Fruit fly (Drosophila melanogaster) whole organism, embryonic: ENCODE results near the gene CG18662.

Experiments
- Atf3 ChIP-seq: fragments of 200-800 bp; sonication (Bioruptor generic); optimal IDR thresholded peaks from 3 replicates; lab custom pipeline; 2016; ENCODE audit warnings: missing biosample characterization, missing genetic modification characterization
- Bgb ChIP-seq: fragments of 200-800 bp; sonication (Bioruptor generic); IDR thresholded peaks from 2 replicates; pipeline ENCODE4 v1.3.6; 2022; ENCODE audit warnings: missing biosample characterization, missing genetic modification characterization; ENCODE audit not compliant: partially characterized antibody
- CG11504 ChIP-seq: fragments of 200-800 bp; sonication (Bioruptor generic); optimal IDR thresholded peaks from 3 replicates; lab custom pipeline; 2019; ENCODE audit warnings: missing biosample characterization, mild to moderate bottlenecking, missing genetic modification characterization, moderate library complexity
- CG12299 ChIP-seq: fragments of 200-800 bp; sonication (Bioruptor generic); optimal IDR thresholded peaks from 2 replicates; lab custom pipeline; 2018; ENCODE audit warnings: missing biosample characterization, mild to moderate bottlenecking, missing genetic modification characterization
- CG12659 ChIP-seq: fragments of 200-800 bp; sonication (Bioruptor generic); optimal IDR thresholded peaks from 3 replicates; lab custom pipeline; 2017; ENCODE audit warnings: mild to moderate bottlenecking, missing biosample characterization, missing genetic modification reagents, missing genetic modification characterization
- CG13296 ChIP-seq: fragments of 200-800 bp; sonication (Bioruptor generic); optimal IDR thresholded peaks from 3 replicates; lab custom pipeline; 2018; ENCODE audit warnings: missing biosample characterization, mild to moderate bottlenecking, missing genetic modification characterization
- CG18011 ChIP-seq: fragments of 200-800 bp; sonication (Bioruptor generic); optimal IDR thresholded peaks from 2 replicates; lab custom pipeline; 2017; ENCODE audit warnings: missing biosample characterization, missing genetic modification characterization, mild to moderate bottlenecking, moderate library complexity, missing genotype
- CG18476 ChIP-seq: fragments of 200-800 bp; sonication (Bioruptor generic); optimal IDR thresholded peaks from 2 replicates; lab custom pipeline; 2016; ENCODE audit warnings: missing biosample characterization, mild to moderate bottlenecking, missing genetic modification characterization
- CG18619 ChIP-seq: fragments of 200-800 bp; sonication (Bioruptor generic); optimal IDR thresholded peaks from 3 replicates; lab custom pipeline; 2017; ENCODE audit warnings: missing biosample characterization, mild to moderate bottlenecking, missing genetic modification characterization
- CG2120 ChIP-seq: fragments of 200-800 bp; sonication (Bioruptor generic); optimal IDR thresholded peaks from 3 replicates; lab custom pipeline; 2016; ENCODE audit warnings: missing biosample characterization, missing genetic modification characterization
- CG2678 ChIP-seq: fragments of 200-800 bp; sonication (Bioruptor generic); optimal IDR thresholded peaks from 3 replicates; lab custom pipeline; 2019; ENCODE audit warnings: missing biosample characterization, mild to moderate bottlenecking, missing genetic modification characterization, moderate library complexity
- CG2712 ChIP-seq: fragments of 200-800 bp; optimal IDR thresholded peaks from 3 replicates; lab custom pipeline; 2019; ENCODE audit warnings: missing biosample characterization, mild to moderate bottlenecking, missing genetic modification characterization, moderate library complexity
- CG3281 ChIP-seq: fragments of 200-800 bp; sonication (Bioruptor generic); optimal IDR thresholded peaks from 3 replicates; lab custom pipeline; 2017; ENCODE audit warnings: missing biosample characterization, mild to moderate bottlenecking, missing genetic modification characterization
- CG6689 ChIP-seq: fragments of 200-800 bp; sonication (Bioruptor generic); IDR thresholded peaks from 2 replicates; pipeline ENCODE4 v1.3.6; 2022; ENCODE audit warnings: missing biosample characterization, missing genetic modification characterization
- CG6854 ChIP-seq: fragments of 200-800 bp; sonication (Bioruptor generic); optimal IDR thresholded peaks from 3 replicates; lab custom pipeline; 2017; ENCODE audit warnings: missing biosample characterization, mild to moderate bottlenecking, missing genetic modification characterization
- CG8388 ChIP-seq: fragments of 200-800 bp; sonication (Bioruptor generic); optimal IDR thresholded peaks from 2 replicates; lab custom pipeline; 2019; ENCODE audit warnings: missing biosample characterization, mild to moderate bottlenecking, missing genetic modification characterization, moderate library complexity
- CTCF ChIP-seq: fragments of 200-800 bp; sonication (Bioruptor generic); optimal IDR thresholded peaks from 2 replicates; lab custom pipeline; 2017; ENCODE audit warnings: missing biosample characterization, mild to moderate bottlenecking, missing genetic modification characterization, moderate library complexity
- Chrac-16 ChIP-seq: fragments of 200-800 bp; sonication (Bioruptor generic); optimal IDR thresholded peaks from 3 replicates; lab custom pipeline; 2016; ENCODE audit warnings: missing biosample characterization, missing genetic modification characterization
- Dfd ChIP-seq, 2 experiments: fragments of >200 bp; optimal IDR thresholded peaks; 2 replicates each; lab custom pipeline; 2017; ENCODE audit warnings: missing biosample characterization in 2 of 2, missing genetic modification characterization in 2 of 2
- Doc3 ChIP-seq: fragments of 200-800 bp; sonication (Bioruptor generic); IDR thresholded peaks from 3 replicates; pipeline ENCODE4 v1.3.6; 2022; ENCODE audit warnings: missing biosample characterization, missing genetic modification characterization; ENCODE audit not compliant: partially characterized antibody
- Ets65A ChIP-seq: fragments of 200-800 bp; sonication (Bioruptor generic); peaks from one replicate; lab custom pipeline; 2016; ENCODE audit warnings: missing biosample characterization, missing genetic modification characterization
- HLH3B ChIP-seq: fragments of 200-800 bp; sonication (Bioruptor generic); IDR thresholded peaks from 2 replicates; pipeline ENCODE4 v1.3.6; 2022; ENCODE audit warnings: missing biosample characterization, missing genetic modification characterization
- Hr3 ChIP-seq: fragments of 200-800 bp; sonication (Bioruptor generic); optimal IDR thresholded peaks from 3 replicates; lab custom pipeline; 2016; ENCODE audit warnings: missing biosample characterization, missing genetic modification characterization
- Max ChIP-seq: fragments of 200-800 bp; sonication (Bioruptor generic); optimal IDR thresholded peaks from 2 replicates; lab custom pipeline; 2016; ENCODE audit warnings: missing biosample characterization, mild to moderate bottlenecking, missing genetic modification characterization
- Oli ChIP-seq: fragments of 200-800 bp; sonication (Bioruptor generic); optimal IDR thresholded peaks from 2 replicates; lab custom pipeline; 2018; ENCODE audit warnings: missing biosample characterization, mild to moderate bottlenecking, missing genetic modification characterization, moderate library complexity
- Scr ChIP-seq: fragments of 200-800 bp; sonication (Bioruptor generic); IDR thresholded peaks from 2 replicates; pipeline ENCODE4 v1.3.6; 2022; ENCODE audit warnings: missing biosample characterization, missing genetic modification characterization; ENCODE audit not compliant: partially characterized antibody
- TFAM ChIP-seq: fragments of 200-800 bp; sonication (Bioruptor generic); optimal IDR thresholded peaks from 2 replicates; lab custom pipeline; 2017; ENCODE audit warnings: missing biosample characterization, missing genetic modification characterization, inconsistent platforms
- Taf1 ChIP-seq: fragments of 200-800 bp; sonication (Bioruptor generic); IDR thresholded peaks from 2 replicates; pipeline ENCODE4 v1.3.6; 2022; ENCODE audit warnings: missing biosample characterization, missing genetic modification characterization
- br ChIP-seq: fragments of >200 bp; optimal IDR thresholded peaks from 2 replicates; lab custom pipeline; 2017
- bsh ChIP-seq, 2 experiments: fragments of 200-800 bp; sonication (Bioruptor generic); optimal IDR thresholded peaks; 2 replicates each; lab custom pipeline; 2017 to 2018; ENCODE audit warnings: mild to moderate bottlenecking in 2 of 2, missing biosample characterization in 2 of 2, missing genetic modification characterization in 2 of 2, moderate library complexity in 1 of 2
- chinmo ChIP-seq: fragments of 200-800 bp; sonication (Bioruptor generic); IDR thresholded peaks from 4 replicates; pipeline ENCODE4 v1.3.6; 2022; ENCODE audit warnings: missing biosample characterization, missing genetic modification characterization; ENCODE audit not compliant: partially characterized antibody
- chm ChIP-seq: fragments of 200-800 bp; sonication (Bioruptor generic); IDR thresholded peaks from 2 replicates; pipeline ENCODE4 v1.3.6; 2022; ENCODE audit warnings: missing biosample characterization, missing genetic modification characterization
- crol ChIP-seq: fragments of 200-800 bp; sonication (Bioruptor generic); IDR thresholded peaks from 2 replicates; pipeline ENCODE4 v1.3.6; 2022; ENCODE audit warnings: missing biosample characterization, missing genetic modification characterization
- dati ChIP-seq: fragments of 200-800 bp; sonication (Bioruptor generic); IDR thresholded peaks from 2 replicates; pipeline ENCODE4 v1.3.6; 2022; ENCODE audit warnings: missing biosample characterization, missing genetic modification characterization
- eve ChIP-seq, 2 experiments: fragments of >200 bp; optimal IDR thresholded peaks; 2 replicates each; lab custom pipeline; 2017; ENCODE audit warnings: missing biosample characterization in 2 of 2, missing genetic modification characterization in 2 of 2
- exex ChIP-seq: fragments of 200-800 bp; sonication (Bioruptor generic); optimal IDR thresholded peaks from 4 replicates; lab custom pipeline; 2018; ENCODE audit warnings: missing biosample characterization, mild to moderate bottlenecking, missing genetic modification characterization, moderate library complexity
- gsb ChIP-seq: fragments of 200-800 bp; sonication (Bioruptor generic); IDR thresholded peaks from 2 replicates; pipeline ENCODE4 v1.3.6; 2022; ENCODE audit warnings: missing biosample characterization, missing genetic modification characterization
- h ChIP-seq: fragments of >200 bp; optimal IDR thresholded peaks from 2 replicates; lab custom pipeline; 2017
- hbn ChIP-seq: fragments of 200-800 bp; sonication (Bioruptor generic); IDR thresholded peaks from 2 replicates; pipeline ENCODE4 v1.3.6; 2022; ENCODE audit warnings: missing biosample characterization, missing genetic modification characterization; ENCODE audit not compliant: partially characterized antibody
- jumu ChIP-seq: fragments of 200-800 bp; sonication (Bioruptor generic); optimal IDR thresholded peaks from 3 replicates; lab custom pipeline; 2016; ENCODE audit warnings: missing biosample characterization, missing genetic modification characterization
- kay ChIP-seq: fragments of 200-800 bp; sonication (Bioruptor generic); optimal IDR thresholded peaks from 2 replicates; lab custom pipeline; 2016; ENCODE audit warnings: missing biosample characterization, missing genetic modification characterization
- luna ChIP-seq: fragments of 200-800 bp; sonication (Bioruptor generic); optimal IDR thresholded peaks from 2 replicates; lab custom pipeline; 2016; ENCODE audit warnings: missing biosample characterization, missing genetic modification characterization
- peb ChIP-seq: fragments of 200-800 bp; sonication (Bioruptor generic); IDR thresholded peaks from 2 replicates; pipeline ENCODE4 v1.3.6; 2022; ENCODE audit warnings: missing biosample characterization, missing genetic modification characterization
- pfk ChIP-seq: fragments of 200-800 bp; sonication (Bioruptor generic); optimal IDR thresholded peaks from 2 replicates; lab custom pipeline; 2018; ENCODE audit warnings: missing biosample characterization, mild to moderate bottlenecking, missing genetic modification characterization, moderate library complexity
- ranshi ChIP-seq: fragments of 200-800 bp; sonication (Bioruptor generic); IDR thresholded peaks from 2 replicates; pipeline ENCODE4 v1.3.6; 2022; ENCODE audit warnings: missing biosample characterization, missing genetic modification characterization
- shn ChIP-seq: fragments of 200-800 bp; sonication (Bioruptor generic); optimal IDR thresholded peaks from 3 replicates; lab custom pipeline; 2016; ENCODE audit warnings: missing biosample characterization, missing genetic modification characterization
- slp2 ChIP-seq: fragments of 200-800 bp; sonication (Bioruptor generic); optimal IDR thresholded peaks from 2 replicates; lab custom pipeline; 2016; ENCODE audit warnings: missing biosample characterization, missing genetic modification characterization
- sr ChIP-seq: fragments of 200-800 bp; sonication (Bioruptor generic); IDR thresholded peaks from 3 replicates; pipeline ENCODE4 v1.3.6; 2022; ENCODE audit warnings: missing biosample characterization, missing genetic modification characterization
- unc-4 ChIP-seq: fragments of 200-800 bp; sonication (Bioruptor generic); IDR thresholded peaks from 2 replicates; pipeline ENCODE4 v1.3.6; 2022; ENCODE audit warnings: missing biosample characterization, missing genetic modification characterization; ENCODE audit not compliant: partially characterized antibody
- unpg ChIP-seq: fragments of 200-800 bp; sonication (Bioruptor generic); optimal IDR thresholded peaks from 3 replicates; lab custom pipeline; 2018; ENCODE audit warnings: missing biosample characterization, mild to moderate bottlenecking, missing genetic modification characterization, moderate library complexity

CG18662 gene

dm6 chr2L:8984614-8985318 is 4.3 kb downstream of the CG18662 start, which contains the start of gene CG13101 (continued):
- TF ChIP-seq dati (GFP tag; lab: Robert Waterston, UW) (peak; percentile 61; the same call in 1 of the 2 replicates), Oli (peak; percentile 92), CG13296 (GFP tag; lab: Kevin White, UChicago) (peak; percentile 93), luna (GFP tag; lab: Kevin White, UChicago) (peak; percentile 4), pfk (GFP tag; lab: Kevin White, UChicago) (no peak), TFAM (GFP tag; lab: Kevin White, UChicago) (peak; percentile 68), CG2678 (tag; lab: Kevin White, UChicago) (peak; percentile 96), unc-4 (GFP tag; lab: Robert Waterston, UW) (no peak), bsh (GFP tag; optimal IDR thresholded peaks at IDR 0.05; lab: Kevin White, UChicago) (peak; percentile 81 to 96), gsb (peak; percentile 89), crol (GFP tag; lab: Robert Waterston, UW) (peak; percentile 72), unpg (GFP tag; lab: Kevin White, UChicago) (peak; percentile 97), CG12299 (tag; lab: Kevin White, UChicago) (peak; percentile 88), Doc3 (no peak), Scr (GFP tag; lab: Robert Waterston, UW) (no peak), Max (peak; percentile 85), CG18619 (GFP tag; lab: Kevin White, UChicago) (peak; percentile 87), kay (peak; percentile 77), CG8388 (GFP tag; lab: Kevin White, UChicago) (peak; percentile 94), CTCF (GFP tag; lab: Kevin White, UChicago) (peak; percentile 50), CG18011 (GFP tag; lab: Kevin White, UChicago) (peak; percentile 63), Chrac-16 (GFP tag; lab: Kevin White, UChicago) (peak; percentile 89), hbn (GFP tag; lab: Robert Waterston, UW) (no peak), slp2 (peak; percentile 83), Taf1 (GFP tag; lab: Robert Waterston, UW) (peak; percentile 85), CG6854 (GFP tag; lab: Kevin White, UChicago) (peak; percentile 87), h (no peak), CG2120 (GFP tag; lab: Kevin White, UChicago) (peak; percentile 93), CG12659 (GFP tag; lab: Kevin White, UChicago) (peak; percentile 94), Ets65A (peak; percentile 84), eve (GFP tag; optimal IDR thresholded peaks at IDR 0.05; lab: Kevin White, UChicago) (peak in 1 of 2 experiments; percentile 86), CG6689 (GFP tag; lab: Robert Waterston, UW) (peak; percentile 94), jumu (GFP tag; lab: Kevin White, UChicago) (peak; percentile 80), exex (tag; lab: Kevin White, UChicago) (peak; percentile 70), peb (GFP tag; lab: Robert Waterston, UW) (peak; percentile 85), CG2712 (tag; lab: Kevin White, UChicago) (peak; percentile 97), ranshi (GFP tag; lab: Robert Waterston, UW) (peak; percentile 94), sr (GFP tag; lab: Robert Waterston, UW) (no peak), Dfd (GFP tag; optimal IDR thresholded peaks at IDR 0.05; lab: Kevin White, UChicago) (no peak), Hr3 (GFP tag; lab: Kevin White, UChicago) (peak; percentile 90), br (lab: Kevin White, UChicago) (no peak), CG3281 (GFP tag; lab: Kevin White, UChicago) (peak; percentile 90), Atf3 (peak; percentile 79), chm (GFP tag; lab: Robert Waterston, UW) (peak; percentile 93; the same call in 1 of the 2 replicates), HLH3B (GFP tag; lab: Robert Waterston, UW) (peak; percentile 95), CG11504 (tag; lab: Kevin White, UChicago) (peak; percentile 91), shn (GFP tag; lab: Kevin White, UChicago) (peak; percentile 3), Bgb (no peak), chinmo (GFP tag; lab: Robert Waterston, UW) (0 out of 4 replicates have a peak, but pooled peaks have one; percentile 65), CG18476 (GFP tag; lab: Kevin White, UChicago) (peak; percentile 90)
